Worm (Caenorhabditis elegans) whole organism, late embryonic: Measurements from ENCODE around the gene nhr-14.

Experiments used
- C08G9.2 ChIP-seq: sonication (generic microtip); optimal IDR thresholded peaks from 2 replicates; lab custom pipeline; 2016; ENCODE audit warnings: mild to moderate bottlenecking, missing genetic modification characterization, moderate library complexity, missing compliant biosample characterization
- C38D4.7 ChIP-seq: fragments of 200-800 bp; sonication (Bioruptor generic); optimal IDR thresholded peaks from 2 replicates; lab custom pipeline; 2018; ENCODE audit warnings: mild to moderate bottlenecking, missing genetic modification characterization, moderate library complexity, missing compliant biosample characterization
- F13H6.1 ChIP-seq: sonication (generic microtip); optimal IDR thresholded peaks from 2 replicates; lab custom pipeline; 2016; ENCODE audit warnings: missing genetic modification characterization, missing compliant biosample characterization
- K02D7.2 ChIP-seq: sonication (generic microtip); optimal IDR thresholded peaks from 2 replicates; lab custom pipeline; 2017; ENCODE audit warnings: mild to moderate bottlenecking, missing genetic modification characterization, missing compliant biosample characterization
- T23F11.4 ChIP-seq: fragments of 200-800 bp; sonication (Bioruptor generic); optimal IDR thresholded peaks from 2 replicates; lab custom pipeline; 2018; ENCODE audit warnings: mild to moderate bottlenecking, missing genetic modification characterization, missing compliant biosample characterization
- Y22D7AL.16 ChIP-seq: sonication (generic microtip); optimal IDR thresholded peaks from 2 replicates; lab custom pipeline; 2016; ENCODE audit warnings: missing genetic modification characterization, missing compliant biosample characterization
- ahr-1 ChIP-seq: sonication (generic microtip); optimal IDR thresholded peaks from 2 replicates; lab custom pipeline; 2016; ENCODE audit warnings: missing genetic modification characterization, missing compliant biosample characterization
- ama-1 ChIP-seq: fragments of 150-350 bp; optimal IDR thresholded peaks from 2 replicates; lab custom pipeline; 2014
- ceh-14 ChIP-seq: sonication (generic microtip); optimal IDR thresholded peaks from 2 replicates; lab custom pipeline; 2016; ENCODE audit warnings: missing genotype, missing genetic modification characterization, missing compliant biosample characterization
- ceh-18 ChIP-seq: sonication (generic microtip); optimal IDR thresholded peaks from 2 replicates; lab custom pipeline; 2016; ENCODE audit warnings: missing genetic modification characterization, missing compliant biosample characterization
- ceh-19 ChIP-seq: fragments of 200-800 bp; sonication (Bioruptor generic); optimal IDR thresholded peaks from 2 replicates; lab custom pipeline; 2018; ENCODE audit warnings: mild to moderate bottlenecking, missing genetic modification characterization, missing compliant biosample characterization
- ceh-2 ChIP-seq: sonication (generic microtip); optimal IDR thresholded peaks from 2 replicates; lab custom pipeline; 2016; ENCODE audit warnings: missing genotype, missing genetic modification characterization, missing compliant biosample characterization
- ceh-30 ChIP-seq: fragments of 150-350 bp; optimal IDR thresholded peaks from 2 replicates; lab custom pipeline; 2014; ENCODE audit warnings: missing biosample characterization, missing genetic modification characterization
- ceh-31 ChIP-seq: sonication (generic microtip); optimal IDR thresholded peaks from 2 replicates; lab custom pipeline; 2016; ENCODE audit warnings: missing genetic modification characterization, missing compliant biosample characterization
- ceh-48 ChIP-seq: sonication (generic microtip); optimal IDR thresholded peaks from 2 replicates; lab custom pipeline; 2016; ENCODE audit warnings: missing genetic modification characterization, inconsistent platforms, missing compliant biosample characterization
- ceh-6 ChIP-seq: fragments of 200-800 bp; sonication (Bioruptor generic); optimal IDR thresholded peaks from 2 replicates; lab custom pipeline; 2018; ENCODE audit warnings: mild to moderate bottlenecking, missing genetic modification characterization, missing compliant biosample characterization
- ceh-9 ChIP-seq: sonication (generic microtip); optimal IDR thresholded peaks from 2 replicates; lab custom pipeline; 2016; ENCODE audit warnings: mild to moderate bottlenecking, missing genetic modification characterization, inconsistent platforms, missing compliant biosample characterization
- dmd-4 ChIP-seq: sonication (generic microtip); optimal IDR thresholded peaks from 2 replicates; lab custom pipeline; 2016; ENCODE audit warnings: borderline replicate concordance, missing genetic modification characterization, missing compliant biosample characterization
- dve-1 ChIP-seq: sonication (generic microtip); optimal IDR thresholded peaks from 2 replicates; lab custom pipeline; 2017; ENCODE audit warnings: antibody characterized with exemption, mild to moderate bottlenecking, missing genetic modification characterization, missing compliant biosample characterization
- elt-2 ChIP-seq: sonication (generic microtip); optimal IDR thresholded peaks from 2 replicates; lab custom pipeline; 2016; ENCODE audit warnings: missing genetic modification reagents, missing genetic modification characterization, missing compliant biosample characterization
- fkh-6 ChIP-seq: sonication (generic microtip); optimal IDR thresholded peaks from 2 replicates; lab custom pipeline; 2016; ENCODE audit warnings: missing genetic modification characterization, missing compliant biosample characterization
- gmeb-2 ChIP-seq: sonication (generic microtip); optimal IDR thresholded peaks from 2 replicates; lab custom pipeline; 2016; ENCODE audit warnings: missing genetic modification characterization, inconsistent platforms, missing compliant biosample characterization
- hlh-15 ChIP-seq: sonication (generic microtip); optimal IDR thresholded peaks from 2 replicates; lab custom pipeline; 2016; ENCODE audit warnings: missing genetic modification characterization, missing compliant biosample characterization
- hlh-8 ChIP-seq: sonication (generic microtip); optimal IDR thresholded peaks from 2 replicates; lab custom pipeline; 2016; ENCODE audit warnings: missing genotype, missing genetic modification characterization, missing compliant biosample characterization
- madf-2 ChIP-seq: sonication (generic microtip); optimal IDR thresholded peaks from 2 replicates; lab custom pipeline; 2017; ENCODE audit warnings: missing genetic modification characterization, missing compliant biosample characterization
- mec-3 ChIP-seq: sonication (generic microtip); optimal IDR thresholded peaks from 2 replicates; lab custom pipeline; 2016; ENCODE audit warnings: borderline replicate concordance, missing genetic modification characterization, missing compliant biosample characterization
- nfya-1 ChIP-seq: sonication (generic microtip); optimal IDR thresholded peaks from 2 replicates; lab custom pipeline; 2017; ENCODE audit warnings: missing genetic modification characterization, mild to moderate bottlenecking, missing compliant biosample characterization, antibody characterized with exemption, moderate library complexity
- nhr-11 ChIP-seq: fragments of 150-350 bp; optimal IDR thresholded peaks from 2 replicates; lab custom pipeline; 2014; ENCODE audit warnings: missing biosample characterization, missing genetic modification characterization
- odd-2 ChIP-seq: sonication (generic microtip); optimal IDR thresholded peaks from 2 replicates; lab custom pipeline; 2017; ENCODE audit warnings: antibody characterized with exemption, mild to moderate bottlenecking, missing genetic modification characterization, missing compliant biosample characterization
- pat-9 ChIP-seq: fragments of 200-800 bp; sonication (Bioruptor generic); optimal IDR thresholded peaks from 2 replicates; lab custom pipeline; 2018; ENCODE audit warnings: mild to moderate bottlenecking, missing genetic modification characterization, moderate library complexity, missing compliant biosample characterization
- pha-2 ChIP-seq: sonication (generic microtip); optimal IDR thresholded peaks from 2 replicates; lab custom pipeline; 2017; ENCODE audit warnings: mild to moderate bottlenecking, missing genetic modification characterization, missing compliant biosample characterization
- pha-4 ChIP-seq: fragments of 150-350 bp; optimal IDR thresholded peaks from 2 replicates; lab custom pipeline; 2018; ENCODE audit warnings: missing biosample characterization, missing genetic modification reagents, missing genetic modification characterization
- ref-2 ChIP-seq: sonication (generic microtip); optimal IDR thresholded peaks from 2 replicates; lab custom pipeline; 2016; ENCODE audit warnings: missing genetic modification characterization, missing compliant biosample characterization
- rnt-1 ChIP-seq: sonication (generic microtip); optimal IDR thresholded peaks from 2 replicates; lab custom pipeline; 2016; ENCODE audit warnings: missing genetic modification characterization, missing compliant biosample characterization
- sdc-2 ChIP-seq: sonication (generic microtip); optimal IDR thresholded peaks from 2 replicates; lab custom pipeline; 2016; ENCODE audit warnings: missing genotype, missing genetic modification characterization, missing compliant biosample characterization
- sox-2 ChIP-seq: fragments of 200-800 bp; sonication (Bioruptor generic); IDR thresholded peaks from 2 replicates; pipeline ENCODE4 v1.3.6; 2022; ENCODE audit warnings: missing genetic modification reagents, missing genetic modification characterization, missing compliant biosample characterization
- sox-4 ChIP-seq: sonication (generic microtip); optimal IDR thresholded peaks from 2 replicates; lab custom pipeline; 2017; ENCODE audit warnings: mild to moderate bottlenecking, missing genetic modification characterization, inconsistent platforms, missing compliant biosample characterization
- tbx-2 ChIP-seq: sonication (generic microtip); optimal IDR thresholded peaks from 2 replicates; lab custom pipeline; 2016; ENCODE audit warnings: missing genetic modification characterization, missing compliant biosample characterization
- tbx-7 ChIP-seq: sonication (generic microtip); optimal IDR thresholded peaks from 2 replicates; lab custom pipeline; 2016; ENCODE audit warnings: missing genotype, missing genetic modification characterization, missing compliant biosample characterization
- ttx-3 ChIP-seq: sonication (generic microtip); optimal IDR thresholded peaks from 2 replicates; lab custom pipeline; 2016; ENCODE audit warnings: missing genetic modification reagents, missing genetic modification characterization, missing compliant biosample characterization
- ztf-16 ChIP-seq: sonication (generic microtip); optimal IDR thresholded peaks from 2 replicates; lab custom pipeline; 2017; ENCODE audit warnings: missing genetic modification characterization, missing compliant biosample characterization

Gene nhr-14

ce11 chrX:8432361-8432760 lies 43.6 kb downstream of the nhr-14 start, which contains the start of gene kin-9:
Gene kin-9, plus strand, starts transcription at chrX:8432661.
- TF ChIP-seq ama-1 (lab: Kevin White, UChicago): no peak
- no peak for TF ChIP-seq tbx-2 (tag; lab: Kevin White, UChicago)
- TF ChIP-seq nfya-1: no peak
- TF ChIP-seq ceh-30 (tag; lab: Kevin White, UChicago): no peak
- no peak for TF ChIP-seq madf-2 (tag; lab: Kevin White, UChicago)
- TF ChIP-seq nhr-11 (tag; lab: Kevin White, UChicago): no peak
- TF ChIP-seq Y22D7AL.16: no peak
- no peak for TF ChIP-seq hlh-15 (tag; lab: Kevin White, UChicago)
- TF ChIP-seq sdc-2 (tag; lab: Kevin White, UChicago): no peak
- TF ChIP-seq gmeb-2 (tag; lab: Kevin White, UChicago): no peak
- no peak for TF ChIP-seq ceh-18 (tag; lab: Kevin White, UChicago)

ce11 chrX:8429503-8429902 lies 46.5 kb downstream of the nhr-14 start:
- TF ChIP-seq sdc-2 (tag; lab: Kevin White, UChicago): no peak
- no peak for TF ChIP-seq elt-2 (tag; lab: Kevin White, UChicago)
- no peak for TF ChIP-seq ahr-1 (tag; lab: Kevin White, UChicago)
- no peak for TF ChIP-seq K02D7.2 (tag; lab: Kevin White, UChicago)
- TF ChIP-seq ama-1 (lab: Kevin White, UChicago): no peak
- TF ChIP-seq ceh-19: no peak
- no peak for TF ChIP-seq C08G9.2 (tag; lab: Kevin White, UChicago)
- no peak for TF ChIP-seq fkh-6 (tag; lab: Kevin White, UChicago)
- no peak for TF ChIP-seq dve-1 (tag; lab: Kevin White, UChicago)
- TF ChIP-seq hlh-8 (tag; lab: Kevin White, UChicago): no peak

DNA sequence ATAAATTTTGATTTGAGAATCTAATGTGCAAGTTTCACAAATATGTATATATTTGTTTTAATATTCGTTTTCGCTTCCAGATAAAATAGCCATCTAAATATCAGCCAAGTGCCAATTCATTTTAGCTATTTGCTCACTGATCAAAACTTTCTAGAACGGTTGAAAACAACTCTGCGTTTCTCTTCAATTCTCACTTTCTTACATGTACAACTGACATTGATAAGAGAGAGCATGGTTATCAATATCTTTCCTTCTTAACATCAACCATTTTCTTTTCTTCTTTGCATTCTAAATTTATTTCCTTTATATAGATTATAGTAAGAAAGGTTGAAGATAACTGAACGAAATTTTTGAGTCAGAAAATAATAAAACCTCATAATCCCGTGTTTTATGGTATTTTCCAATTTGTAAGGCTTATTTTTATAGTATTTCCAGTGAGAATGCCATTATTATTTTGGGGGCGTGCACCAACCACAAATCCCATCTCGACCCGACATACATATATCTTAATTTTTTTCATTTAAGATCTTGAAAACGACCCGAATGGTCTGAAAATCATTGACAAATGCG lies 47.6 kb downstream of the nhr-14 start, which contains the start of gene F08F1.3:
Gene F08F1.3, plus strand, starts transcription at position 520 of the 570 bp plus-strand sequence.
- no peak for TF ChIP-seq T23F11.4 (GFP tag; lab: Kevin White, UChicago)
- TF ChIP-seq pha-4: no peak
- TF ChIP-seq elt-2 (tag; lab: Kevin White, UChicago): peak; percentile 55
- no peak for TF ChIP-seq F13H6.1
- TF ChIP-seq C38D4.7: no peak
- TF ChIP-seq pha-2 (tag; lab: Kevin White, UChicago): no peak
- TF ChIP-seq madf-2 (tag; lab: Kevin White, UChicago): no peak
- TF ChIP-seq ceh-31 (tag; lab: Kevin White, UChicago): no peak

DNA sequence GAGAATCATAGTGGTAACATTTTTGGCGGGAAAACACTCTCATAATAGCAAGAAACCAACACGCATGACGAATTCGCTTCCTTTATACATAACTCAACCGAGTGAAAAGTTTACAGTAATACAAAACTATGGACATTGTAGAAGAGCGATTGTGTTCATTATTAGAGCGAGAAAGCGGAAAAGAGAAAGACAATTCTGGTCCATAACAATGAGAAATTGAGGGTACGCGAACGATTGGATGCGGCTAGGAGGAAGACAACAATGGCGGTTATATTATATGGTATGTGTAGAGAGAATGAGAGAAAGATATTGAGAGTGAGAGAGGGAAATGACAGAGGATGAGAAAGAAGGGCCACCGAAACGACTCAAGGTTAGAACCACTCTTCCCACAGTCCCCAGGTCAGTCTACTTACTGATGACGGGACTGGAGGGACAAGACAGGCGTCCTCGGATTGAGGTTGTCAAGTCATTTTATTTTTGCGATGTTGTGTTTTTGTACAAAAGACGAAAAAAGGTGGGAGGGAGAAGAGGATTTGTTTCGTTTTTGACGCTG lies 49.7 kb downstream of the nhr-14 start:
- TF ChIP-seq fkh-6 (tag; lab: Kevin White, UChicago): no peak
- peak; percentile 5 for TF ChIP-seq ceh-2 (tag; lab: Kevin White, UChicago)
- peak; percentile 32 for TF ChIP-seq nfya-1
- TF ChIP-seq ceh-31 (tag; lab: Kevin White, UChicago): peak; percentile 64
- TF ChIP-seq ttx-3: no peak
- peak; percentile 88 for TF ChIP-seq sox-2 (GFP tag; lab: Robert Waterston, UW)
- TF ChIP-seq ceh-6 (GFP tag; lab: Kevin White, UChicago): no peak

- no peak for TF ChIP-seq pha-2 (tag; lab: Kevin White, UChicago)
- TF ChIP-seq ceh-14 (tag; lab: Kevin White, UChicago): no peak
- no peak for TF ChIP-seq pat-9 (tag; lab: Kevin White, UChicago)
- TF ChIP-seq madf-2 (tag; lab: Kevin White, UChicago): no peak
- TF ChIP-seq fkh-6 (tag; lab: Kevin White, UChicago): no peak
- TF ChIP-seq tbx-7: no peak
- TF ChIP-seq sox-4 (tag; lab: Kevin White, UChicago): no peak
- TF ChIP-seq ceh-48 (tag; lab: Kevin White, UChicago): no peak
- TF ChIP-seq rnt-1 (tag; lab: Kevin White, UChicago): no peak
- TF ChIP-seq ama-1 (lab: Kevin White, UChicago): no peak
- TF ChIP-seq ref-2 (tag; lab: Kevin White, UChicago): no peak
- TF ChIP-seq nhr-11 (tag; lab: Kevin White, UChicago): no peak
- no peak for TF ChIP-seq ztf-16 (tag; lab: Kevin White, UChicago)
- no peak for TF ChIP-seq dmd-4 (tag; lab: Kevin White, UChicago)
- no peak for TF ChIP-seq ceh-18 (tag; lab: Kevin White, UChicago)
- TF ChIP-seq ceh-9 (tag; lab: Kevin White, UChicago): no peak
- no peak for TF ChIP-seq odd-2 (tag; lab: Kevin White, UChicago)
- no peak for TF ChIP-seq nfya-1
- TF ChIP-seq dve-1 (tag; lab: Kevin White, UChicago): no peak
- TF ChIP-seq mec-3: no peak
Measured at ce11 chrX:8424286-8424685, 51.7 kb downstream of the nhr-14 start.
